Comparison of ENCODE assay signal across 1 fruit fly cellular context in the genomic region with DNA sequence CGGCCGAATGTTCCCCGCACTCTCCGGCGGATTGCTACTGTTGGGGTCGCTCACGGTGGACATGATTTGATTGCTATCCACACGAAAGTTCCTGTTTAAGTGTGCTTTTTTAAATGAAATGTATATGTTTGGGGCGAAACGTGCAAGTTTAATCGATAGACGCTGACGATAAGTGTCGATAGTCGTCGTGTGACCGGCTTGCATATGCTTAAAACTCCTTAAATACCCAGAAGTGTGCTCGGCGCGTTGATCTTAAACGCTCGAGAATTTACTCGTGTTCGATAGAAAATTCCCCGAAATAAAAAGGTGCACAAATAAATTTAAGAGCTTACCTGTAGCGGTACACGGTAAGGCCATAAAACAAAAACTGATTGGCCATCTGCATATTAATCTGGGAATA.
TF ChIP-seq lines count a peak whose summit lies in the region.

A gene (minus strand): TSS at position 179 of the 400 bp plus-strand sequence.
A gene (plus strand): TSS at position 181 of the 400 bp plus-strand sequence.

TF ChIP-seq in whole organism, embryonic, 481 proteins besides CTCF, POLR2A, EP300 and RAD21 (continued from another document and continues in another):
- TF ChIP-seq slp2 (GFP tag; optimal IDR thresholded peaks at IDR 0.05; lab: Kevin White, UChicago) (no peak), CG6654 (GFP tag; optimal IDR thresholded peaks at IDR 0.05; lab: Kevin White, UChicago) (no peak), tio (GFP tag; optimal IDR thresholded peaks at IDR 0.05; lab: Kevin White, UChicago) (no peak), CG9797 (GFP tag; optimal IDR thresholded peaks at IDR 0.05; lab: Kevin White, UChicago) (peak; percentile 21), slbo (GFP tag; IDR thresholded peaks at IDR 0.05; lab: Robert Waterston, UW) (no peak), zen2 (GFP tag; IDR thresholded peaks at IDR 0.05; lab: Robert Waterston, UW; ENCODE audit: partially characterized antibody) (peak; percentile 20; the same call in 1 of the 3 replicates), Bdp1 (GFP tag; optimal IDR thresholded peaks at IDR 0.05; lab: Kevin White, UChicago) (no peak), Opbp (GFP tag; IDR thresholded peaks at IDR 0.05; lab: Robert Waterston, UW; ENCODE audit: partially characterized antibody) (peak; percentile 74), Xbp1 (GFP tag; optimal IDR thresholded peaks at IDR 0.05; lab: Kevin White, UChicago) (no peak), Tbp (GFP tag; optimal IDR thresholded peaks at IDR 0.05; lab: Kevin White, UChicago) (no peak), fd96Cb (tag; optimal IDR thresholded peaks at IDR 0.05; lab: Kevin White, UChicago) (no peak), mam (GFP tag; optimal IDR thresholded peaks at IDR 0.05; lab: Kevin White, UChicago) (no peak), CG2202 (tag; optimal IDR thresholded peaks at IDR 0.05; lab: Kevin White, UChicago) (no peak), CG5953 (GFP tag; IDR thresholded peaks at IDR 0.05; lab: Robert Waterston, UW) (no peak), CG34224 (GFP tag; IDR thresholded peaks at IDR 0.05; lab: Robert Waterston, UW; ENCODE audit: partially characterized antibody) (peak; percentile 52), CG8359 (GFP tag; optimal IDR thresholded peaks at IDR 0.05; lab: Kevin White, UChicago; ENCODE audit: borderline replicate concordance) (no peak), CG17361 (GFP tag; IDR thresholded peaks at IDR 0.05; lab: Robert Waterston, UW) (no peak), CG31441 (GFP tag; IDR thresholded peaks at IDR 0.05; lab: Robert Waterston, UW) (no peak), salm (tag; optimal IDR thresholded peaks at IDR 0.05; lab: Kevin White, UChicago) (no peak), tna (GFP tag; IDR thresholded peaks at IDR 0.05; lab: Robert Waterston, UW; ENCODE audit: partially characterized antibody) (0 out of 2 replicates have a peak, but pooled peaks have one; percentile 14), bbx (GFP tag; IDR thresholded peaks at IDR 0.05; lab: Robert Waterston, UW; ENCODE audit: partially characterized antibody) (peak; percentile 55; the same call in 1 of the 2 replicates), MBD-R2 (GFP tag; IDR thresholded peaks at IDR 0.05; lab: Robert Waterston, UW) (peak; percentile 66), HLH3B (GFP tag; IDR thresholded peaks at IDR 0.05; lab: Robert Waterston, UW) (no peak), sima (GFP tag; optimal IDR thresholded peaks at IDR 0.05; lab: Kevin White, UChicago) (no peak), ato (GFP tag; IDR thresholded peaks at IDR 0.05; lab: Robert Waterston, UW; ENCODE audit: partially characterized antibody) (0 out of 2 replicates have a peak, but pooled peaks have one; percentile 23), H15 (GFP tag; IDR thresholded peaks at IDR 0.05; lab: Robert Waterston, UW) (no peak), trh (GFP tag; optimal IDR thresholded peaks at IDR 0.05; lab: Kevin White, UChicago) (no peak), Mes4 (GFP tag; optimal IDR thresholded peaks at IDR 0.05; lab: Kevin White, UChicago) (no peak), CG42726 (GFP tag; IDR thresholded peaks at IDR 0.05; lab: Robert Waterston, UW; ENCODE audit: partially characterized antibody) (no peak), CG11398 (GFP tag; optimal IDR thresholded peaks at IDR 0.05; lab: Kevin White, UChicago) (no peak), CG10654 (GFP tag; optimal IDR thresholded peaks at IDR 0.05; lab: Kevin White, UChicago) (no peak), dm (GFP tag; optimal IDR thresholded peaks at IDR 0.05; lab: Kevin White, UChicago) (peak; percentile 60), Sin3A (optimal IDR thresholded peaks at IDR 0.05; lab: Kevin White, UChicago) (peak; percentile 19), Fer2 (tag; optimal IDR thresholded peaks at IDR 0.05; lab: Kevin White, UChicago) (no peak), her (GFP tag; optimal IDR thresholded peaks at IDR 0.05; lab: Kevin White, UChicago) (no peak), bcd (GFP tag; optimal IDR thresholded peaks at IDR 0.05; lab: Kevin White, UChicago) (no peak), Adf1 (GFP tag; IDR thresholded peaks at IDR 0.05; lab: Robert Waterston, UW) (no peak), CG1603 (tag; optimal IDR thresholded peaks at IDR 0.05; lab: Kevin White, UChicago) (no peak), CG3995 (GFP tag; optimal IDR thresholded peaks at IDR 0.05; lab: Kevin White, UChicago) (peak; percentile 7), ttk (GFP tag; IDR thresholded peaks at IDR 0.05; lab: Robert Waterston, UW) (no peak), D19B (GFP tag; optimal IDR thresholded peaks at IDR 0.05; lab: Kevin White, UChicago) (no peak), vnd (GFP tag; IDR thresholded peaks at IDR 0.05; lab: Robert Waterston, UW; ENCODE audit: partially characterized antibody) (peak; percentile 62), emc (GFP tag; optimal IDR thresholded peaks at IDR 0.05; lab: Kevin White, UChicago) (no peak), CG10209 (GFP tag; optimal IDR thresholded peaks at IDR 0.05; lab: Kevin White, UChicago) (no peak), CG33213 (GFP tag; optimal IDR thresholded peaks at IDR 0.05; lab: Kevin White, UChicago) (no peak), abd-A (tag; optimal IDR thresholded peaks at IDR 0.05; lab: Kevin White, UChicago) (no peak), Trl (optimal IDR thresholded peaks at IDR 0.05; lab: Kevin White, UChicago) (no peak), Trl (GFP tag; optimal IDR thresholded peaks at IDR 0.05; lab: Kevin White, UChicago) (no peak), bigmax (GFP tag; optimal IDR thresholded peaks at IDR 0.05; lab: Kevin White, UChicago) (no peak), sna (GFP tag; IDR thresholded peaks at IDR 0.05; lab: Robert Waterston, UW; ENCODE audit: partially characterized antibody) (peak; percentile 56; the same call in 1 of the 2 replicates), dysf (GFP tag; IDR thresholded peaks at IDR 0.05; lab: Robert Waterston, UW) (no peak), CG12219 (GFP tag; optimal IDR thresholded peaks at IDR 0.05; lab: Kevin White, UChicago) (no peak), gfzf (GFP tag; optimal IDR thresholded peaks at IDR 0.05; lab: Kevin White, UChicago) (peak; percentile 70), CG6813 (GFP tag; optimal IDR thresholded peaks at IDR 0.05; lab: Kevin White, UChicago) (no peak), CG15696 (tag; optimal IDR thresholded peaks at IDR 0.05; lab: Kevin White, UChicago) (no peak), CG8765 (GFP tag; IDR thresholded peaks at IDR 0.05; lab: Robert Waterston, UW) (no peak), CG10431 (GFP tag; optimal IDR thresholded peaks at IDR 0.05; lab: Kevin White, UChicago) (no peak), CG3163 (GFP tag; optimal IDR thresholded peaks at IDR 0.05; lab: Kevin White, UChicago) (no peak), Abd-B (GFP tag; optimal IDR thresholded peaks at IDR 0.05; lab: Kevin White, UChicago) (no peak), CG12104 (GFP tag; optimal IDR thresholded peaks at IDR 0.05; lab: Kevin White, UChicago) (no peak), CG4617 (GFP tag; optimal IDR thresholded peaks at IDR 0.05; lab: Kevin White, UChicago; ENCODE audit: borderline replicate concordance) (peak; percentile 21), row (GFP tag; IDR thresholded peaks at IDR 0.05; lab: Robert Waterston, UW) (peak; percentile 32; the same call in 1 of the 3 replicates), dpn (GFP tag; optimal IDR thresholded peaks at IDR 0.05; lab: Kevin White, UChicago) (no peak), dan (GFP tag; IDR thresholded peaks at IDR 0.05; lab: Robert Waterston, UW) (no peak), CG7357 (GFP tag; IDR thresholded peaks at IDR 0.05; lab: Robert Waterston, UW) (no peak), Neu2 (GFP tag; optimal IDR thresholded peaks at IDR 0.05; lab: Kevin White, UChicago; ENCODE audit: borderline replicate concordance) (no peak), pan (optimal IDR thresholded peaks at IDR 0.05; lab: Kevin White, UChicago) (no peak), pan (GFP tag; optimal IDR thresholded peaks at IDR 0.05 in 1 of 2, IDR thresholded peaks at IDR 0.05 in 1 of 2) (no peak), Doc2 (GFP tag; IDR thresholded peaks at IDR 0.05; lab: Robert Waterston, UW) (no peak), run (tag; optimal IDR thresholded peaks at IDR 0.05; lab: Kevin White, UChicago) (no peak), CG10543 (GFP tag; optimal IDR thresholded peaks at IDR 0.05; lab: Kevin White, UChicago) (no peak), ash1 (GFP tag; optimal IDR thresholded peaks at IDR 0.05; lab: Kevin White, UChicago) (no peak), CG16813 (GFP tag; IDR thresholded peaks at IDR 0.05; lab: Robert Waterston, UW; ENCODE audit: partially characterized antibody) (peak; percentile 69), cwo (GFP tag; optimal IDR thresholded peaks at IDR 0.05; lab: Kevin White, UChicago) (no peak), klu (GFP tag; IDR thresholded peaks at IDR 0.05; lab: Robert Waterston, UW) (no peak), CG11560 (tag; IDR thresholded peaks at IDR 0.05; lab: Robert Waterston, UW) (no peak), CG3065 (GFP tag; optimal IDR thresholded peaks at IDR 0.05; lab: Kevin White, UChicago) (no peak), CG12659 (GFP tag; optimal IDR thresholded peaks at IDR 0.05; lab: Kevin White, UChicago) (no peak), corto (GFP tag; optimal IDR thresholded peaks at IDR 0.05; lab: Kevin White, UChicago) (no peak), Fer1 (GFP tag; optimal IDR thresholded peaks at IDR 0.05; lab: Kevin White, UChicago) (no peak), CG7556 (GFP tag; optimal IDR thresholded peaks at IDR 0.05; lab: Kevin White, UChicago) (no peak), MESR4 (GFP tag; optimal IDR thresholded peaks at IDR 0.05; lab: Kevin White, UChicago) (peak; percentile 33), CG13894 (tag; optimal IDR thresholded peaks at IDR 0.05; lab: Kevin White, UChicago) (no peak), gcm2 (GFP tag; optimal IDR thresholded peaks at IDR 0.05; lab: Kevin White, UChicago) (no peak), nerfin-1 (tag; optimal IDR thresholded peaks at IDR 0.05; lab: Kevin White, UChicago) (no peak), fd102C (GFP tag; optimal IDR thresholded peaks at IDR 0.05; lab: Kevin White, UChicago) (no peak), inv (GFP tag; IDR thresholded peaks at IDR 0.05; lab: Robert Waterston, UW; ENCODE audit: partially characterized antibody) (peak; percentile 52), Lhr (GFP tag; optimal IDR thresholded peaks at IDR 0.05; lab: Kevin White, UChicago) (no peak), CG1233 (GFP tag; optimal IDR thresholded peaks at IDR 0.05; lab: Kevin White, UChicago) (no peak), CG3281 (GFP tag; optimal IDR thresholded peaks at IDR 0.05; lab: Kevin White, UChicago) (no peak), nerfin-2 (GFP tag; IDR thresholded peaks at IDR 0.05; lab: Robert Waterston, UW; ENCODE audit: partially characterized antibody) (no peak), hbn (GFP tag; IDR thresholded peaks at IDR 0.05; lab: Robert Waterston, UW; ENCODE audit: partially characterized antibody) (peak; percentile 49), da (GFP tag; optimal IDR thresholded peaks at IDR 0.05; lab: Kevin White, UChicago) (no peak), CkIIα-i1 (GFP tag; IDR thresholded peaks at IDR 0.05; lab: Robert Waterston, UW) (no peak), zf30C (GFP tag; optimal IDR thresholded peaks at IDR 0.05; lab: Kevin White, UChicago) (no peak), shn (GFP tag; optimal IDR thresholded peaks at IDR 0.05; lab: Kevin White, UChicago) (no peak), CG3407 (GFP tag; optimal IDR thresholded peaks at IDR 0.05; lab: Kevin White, UChicago) (no peak), CG18619 (GFP tag; optimal IDR thresholded peaks at IDR 0.05; lab: Kevin White, UChicago) (no peak), CG11456 (GFP tag; IDR thresholded peaks at IDR 0.05; lab: Robert Waterston, UW) (no peak), CG4854 (GFP tag; optimal IDR thresholded peaks at IDR 0.05; lab: Kevin White, UChicago) (no peak), Drgx (GFP tag; IDR thresholded peaks at IDR 0.05; lab: Robert Waterston, UW) (no peak), chinmo (GFP tag; IDR thresholded peaks at IDR 0.05; lab: Robert Waterston, UW; ENCODE audit: partially characterized antibody) (0 out of 4 replicates have a peak, but pooled peaks have one; percentile 64), Dip3 (GFP tag; optimal IDR thresholded peaks at IDR 0.05; lab: Kevin White, UChicago) (no peak), Antp (GFP tag; optimal IDR thresholded peaks at IDR 0.05; lab: Kevin White, UChicago) (no peak), CG6254 (GFP tag; optimal IDR thresholded peaks at IDR 0.05; lab: Kevin White, UChicago) (no peak), CG14014 (GFP tag; IDR thresholded peaks at IDR 0.05; lab: Robert Waterston, UW) (no peak), CG9876 (GFP tag; optimal IDR thresholded peaks at IDR 0.05; lab: Kevin White, UChicago) (no peak), CG12299 (tag; optimal IDR thresholded peaks at IDR 0.05; lab: Kevin White, UChicago) (no peak), Ravus (GFP tag; IDR thresholded peaks at IDR 0.05; lab: Robert Waterston, UW) (no peak), Lpt (GFP tag; optimal IDR thresholded peaks at IDR 0.05; lab: Kevin White, UChicago) (no peak), CG7987 (GFP tag; optimal IDR thresholded peaks at IDR 0.05; lab: Kevin White, UChicago) (no peak), az2 (GFP tag; optimal IDR thresholded peaks at IDR 0.05; lab: Kevin White, UChicago) (no peak), Hr78 (GFP tag; optimal IDR thresholded peaks at IDR 0.05; lab: Kevin White, UChicago) (no peak), Mad (GFP tag; optimal IDR thresholded peaks at IDR 0.05; lab: Kevin White, UChicago) (no peak), maf-S (GFP tag; optimal IDR thresholded peaks at IDR 0.05; lab: Kevin White, UChicago) (no peak), ken (GFP tag; IDR thresholded peaks at IDR 0.05; lab: Robert Waterston, UW) (no peak), CG2116 (GFP tag; optimal IDR thresholded peaks at IDR 0.05; lab: Kevin White, UChicago) (no peak), CG2129 (GFP tag; IDR thresholded peaks at IDR 0.05; lab: Robert Waterston, UW; ENCODE audit: partially characterized antibody) (no peak; the same call in none of the 2 replicates), Eip74EF (GFP tag; optimal IDR thresholded peaks at IDR 0.05; lab: Kevin White, UChicago) (no peak), CG10267 (tag; optimal IDR thresholded peaks at IDR 0.05; lab: Kevin White, UChicago) (no peak), peb (GFP tag; IDR thresholded peaks at IDR 0.05; lab: Robert Waterston, UW) (no peak), CG18476 (GFP tag; optimal IDR thresholded peaks at IDR 0.05; lab: Kevin White, UChicago) (no peak), amos (GFP tag; IDR thresholded peaks at IDR 0.05; lab: Robert Waterston, UW; ENCODE audit: partially characterized antibody) (peak; percentile 74), CG11085 (GFP tag; IDR thresholded peaks at IDR 0.05; lab: Robert Waterston, UW) (no peak), Dref (GFP tag; IDR thresholded peaks at IDR 0.05; lab: Robert Waterston, UW) (peak; percentile 74), HLH4C (GFP tag; IDR thresholded peaks at IDR 0.05; lab: Robert Waterston, UW; ENCODE audit: partially characterized antibody) (peak; percentile 64; the same call in 2 of the 3 replicates), tll (GFP tag; optimal IDR thresholded peaks at IDR 0.05; lab: Kevin White, UChicago) (no peak)
